Worm (Caenorhabditis elegans) whole organism, L4 larva: Measurements from ENCODE around the gene R09E10.8.
"Not testable (repeated sequence)": the region's sequence is repeated elsewhere in the genome, so short reads cannot be mapped to it uniquely, and the experiment has no call there.

Source experiments
- aly-2 ChIP-seq: sonication (generic microtip); optimal IDR thresholded peaks from 2 replicates; lab custom pipeline; 2018; ENCODE audit warnings: missing biosample characterization, missing genetic modification characterization
- ceh-28 ChIP-seq: fragments of 150-350 bp; optimal IDR thresholded peaks from 2 replicates; lab custom pipeline; 2014; ENCODE audit warnings: missing biosample characterization, missing genetic modification reagents, missing genetic modification characterization
- ceh-44 ChIP-seq: fragments of 200-800 bp; sonication (Bioruptor generic); IDR thresholded peaks from 2 replicates; pipeline ENCODE4 v1.3.6; 2022; ENCODE audit warnings: missing genetic modification reagents, missing genetic modification characterization, missing compliant biosample characterization
- daf-8 ChIP-seq: fragments of 200-800 bp; sonication (Bioruptor generic); IDR thresholded peaks from 2 replicates; pipeline ENCODE4 v1.3.6; 2022; ENCODE audit warnings: missing genetic modification characterization, missing compliant biosample characterization
- gei-8 ChIP-seq: fragments of 200-800 bp; sonication (Bioruptor generic); optimal IDR thresholded peaks from 2 replicates; lab custom pipeline; 2018; ENCODE audit warnings: mild to moderate bottlenecking, missing genetic modification characterization, missing compliant biosample characterization
- lin-39 ChIP-seq: fragments of 150-350 bp; optimal IDR thresholded peaks from 2 replicates; lab custom pipeline; 2014; ENCODE audit warnings: missing biosample characterization, missing genetic modification reagents, missing genetic modification characterization
- nhr-11 ChIP-seq: fragments of 150-350 bp; optimal IDR thresholded peaks from 2 replicates; lab custom pipeline; 2014; ENCODE audit warnings: missing biosample characterization, missing genetic modification characterization
- nhr-25 ChIP-seq: sonication (generic microtip); optimal IDR thresholded peaks from 2 replicates; lab custom pipeline; 2017; ENCODE audit warnings: missing genetic modification characterization, mild to moderate bottlenecking, missing compliant biosample characterization, antibody characterized with exemption, moderate library complexity, borderline replicate concordance; ENCODE audit not compliant: insufficient read depth
- nhr-28 ChIP-seq: fragments of 150-350 bp; optimal IDR thresholded peaks from 2 replicates; lab custom pipeline; 2014; ENCODE audit warnings: missing biosample characterization, missing genetic modification characterization
- nhr-77 ChIP-seq: fragments of 150-350 bp; optimal IDR thresholded peaks from 2 replicates; lab custom pipeline; 2014; ENCODE audit warnings: missing biosample characterization, missing genetic modification characterization
- pha-4 ChIP-seq, 2 experiments: fragments of 150-350 bp in 1 of 2; fragments of 200-800 bp in 1 of 2; sonication (Bioruptor generic) in 1 of 2; IDR thresholded peaks in 1 of 2; optimal IDR thresholded peaks in 1 of 2; 2 replicates each; pipeline versions ENCODE4 v1.3.6 to Lab custom; 2014 to 2022; ENCODE audit warnings: missing genetic modification characterization in 2 of 2, missing genetic modification reagents in 2 of 2, missing biosample characterization in 1 of 2, missing compliant biosample characterization in 1 of 2
- pqm-1 ChIP-seq: sonication (generic microtip); optimal IDR thresholded peaks from 2 replicates; lab custom pipeline; 2017; ENCODE audit warnings: missing biosample characterization, missing genetic modification characterization
- unc-39 ChIP-seq: sonication (generic microtip); optimal IDR thresholded peaks from 2 replicates; lab custom pipeline; 2017; ENCODE audit warnings: missing biosample characterization, missing genetic modification characterization

DNA sequence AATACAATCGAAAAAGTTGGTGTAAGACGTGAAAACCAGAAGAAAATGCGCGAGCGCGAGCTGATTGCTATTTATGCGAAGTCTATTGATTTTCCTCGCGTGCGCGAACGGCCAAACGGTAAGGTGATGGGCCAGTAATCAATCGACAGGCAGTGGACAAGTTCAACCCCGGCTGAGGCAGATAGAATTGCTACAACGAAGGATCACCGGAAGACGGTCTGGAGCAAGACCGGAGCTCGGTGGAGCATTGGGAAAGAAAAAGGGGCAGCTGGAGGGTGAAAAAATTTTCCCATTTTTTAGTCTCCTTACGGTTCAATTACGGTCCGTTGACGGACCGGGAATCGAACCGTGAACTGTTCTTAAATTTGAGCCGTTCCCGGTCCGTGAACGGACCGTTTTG is 13.1 kb upstream of the R09E10.8 start:
- not testable (repeated sequence) for TF ChIP-seq unc-39 (tag; lab: Kevin White, UChicago); pqm-1 (tag; lab: Kevin White, UChicago); ceh-44 (GFP tag; lab: Robert Waterston, UW); daf-8 (GFP tag; lab: Robert Waterston, UW); pha-4 (tag; optimal IDR thresholded peaks at IDR 0.05; lab: Kevin White, UChicago); gei-8; aly-2 (tag; lab: Kevin White, UChicago); nhr-77; nhr-25; ceh-28 (tag; lab: Kevin White, UChicago); nhr-11 (tag; lab: Kevin White, UChicago); nhr-28; lin-39 (tag; lab: Kevin White, UChicago)
- TF ChIP-seq pha-4 (GFP tag; IDR thresholded peaks at IDR 0.05; lab: Robert Waterston, UW): peak; percentile 54
